Worm (Caenorhabditis elegans) whole organism, young adult: Measurements from ENCODE around the gene F43D2.7.

Source experiments
- F49E8.2 ChIP-seq: sonication (generic microtip); optimal IDR thresholded peaks from 3 replicates; lab custom pipeline; 2017; ENCODE audit warnings: missing genetic modification characterization, mild to moderate bottlenecking, missing compliant biosample characterization, antibody characterized with exemption, moderate library complexity; ENCODE audit not compliant: insufficient read depth
- ama-1 ChIP-seq, 3 experiments: fragments of 150-350 bp in 1 of 3; sonication (generic microtip) in 2 of 3; optimal IDR thresholded peaks; 2 replicates each; lab custom pipeline; 2014 to 2018; ENCODE audit warnings: missing biosample characterization in 2 of 3, missing genetic modification characterization in 2 of 3, missing genetic modification reagents in 2 of 3
- ets-4 ChIP-seq: fragments of 200-800 bp; sonication (Bioruptor generic); optimal IDR thresholded peaks from 2 replicates; lab custom pipeline; 2018; ENCODE audit warnings: mild to moderate bottlenecking, missing genetic modification characterization, missing compliant biosample characterization
- lin-35 ChIP-seq, 3 experiments: fragments of 150-350 bp in 2 of 3; sonication (generic microtip) in 1 of 3; optimal IDR thresholded peaks; 2 replicates each; lab custom pipeline; 2014 to 2018; ENCODE audit warnings: missing biosample characterization in 3 of 3, missing genetic modification characterization in 3 of 3, missing genetic modification reagents in 3 of 3
- madf-10 ChIP-seq: sonication (generic microtip); optimal IDR thresholded peaks from 2 replicates; lab custom pipeline; 2016; ENCODE audit warnings: mild to moderate bottlenecking, missing genetic modification characterization, missing compliant biosample characterization
- madf-3 ChIP-seq: fragments of 200-800 bp; sonication (Bioruptor generic); IDR thresholded peaks from 2 replicates; pipeline ENCODE4 v1.3.6; 2022; ENCODE audit warnings: missing genetic modification reagents, missing genetic modification characterization, missing compliant biosample characterization
- nfya-1 ChIP-seq: sonication (generic microtip); optimal IDR thresholded peaks from 2 replicates; lab custom pipeline; 2017; ENCODE audit warnings: antibody characterized with exemption, missing compliant biosample characterization, missing genetic modification characterization, borderline replicate concordance; ENCODE audit not compliant: insufficient read depth
- nhr-27 ChIP-seq: fragments of 200-800 bp; sonication (Bioruptor generic); optimal IDR thresholded peaks from 2 replicates; lab custom pipeline; 2018; ENCODE audit warnings: mild to moderate bottlenecking, missing genetic modification characterization, moderate library complexity, missing compliant biosample characterization
- sea-2 ChIP-seq: fragments of 200-800 bp; sonication (Bioruptor generic); IDR thresholded peaks from 2 replicates; pipeline ENCODE4 v1.3.6; 2022; ENCODE audit warnings: missing genetic modification characterization, missing compliant biosample characterization
- snpc-4 ChIP-seq, 5 experiments: fragments of 150-350 bp in 1 of 5; sonication (generic microtip) in 4 of 5; optimal IDR thresholded peaks; 2 replicates each; lab custom pipeline; 2014 to 2018; ENCODE audit warnings: missing genetic modification characterization in 5 of 5, missing biosample characterization in 3 of 5, antibody characterized with exemption in 2 of 5, mild to moderate bottlenecking in 2 of 5, missing compliant biosample characterization in 2 of 5, missing genotype in 2 of 5, moderate library complexity in 2 of 5, missing genetic modification reagents in 1 of 5
- tlf-1 ChIP-seq: fragments of 200-800 bp; sonication (Bioruptor generic); optimal IDR thresholded peaks from 2 replicates; lab custom pipeline; 2018; ENCODE audit warnings: mild to moderate bottlenecking, missing genetic modification characterization, missing compliant biosample characterization
- ztf-28 ChIP-seq: fragments of 200-800 bp; sonication (Bioruptor generic); IDR thresholded peaks from 2 replicates; pipeline ENCODE4 v1.3.6; 2022; ENCODE audit warnings: missing genetic modification reagents, missing genetic modification characterization, missing compliant biosample characterization

- TF ChIP-seq nhr-27 (tag; lab: Kevin White, UChicago) (no peak), tlf-1 (no peak), lin-35 (GFP tag; optimal IDR thresholded peaks at IDR 0.05; lab: Kevin White, UChicago) (no peak), ets-4 (GFP tag; lab: Kevin White, UChicago) (no peak), F49E8.2 (no peak), nfya-1 (tag; lab: Kevin White, UChicago) (no peak), snpc-4 (GFP tag; optimal IDR thresholded peaks at IDR 0.05; lab: Kevin White, UChicago) (no peak), snpc-4 (tag; optimal IDR thresholded peaks at IDR 0.05; lab: Kevin White, UChicago) (no peak), ztf-28 (GFP tag; lab: Robert Waterston, UW) (no peak), ama-1 (optimal IDR thresholded peaks at IDR 0.05; lab: Kevin White, UChicago) (no peak), ama-1 (GFP tag; optimal IDR thresholded peaks at IDR 0.05; lab: Kevin White, UChicago) (no peak), madf-3 (GFP tag; lab: Robert Waterston, UW) (no peak), madf-10 (tag; lab: Kevin White, UChicago) (no peak), sea-2 (GFP tag; lab: Robert Waterston, UW) (no peak)
Observed at ce11 chrV:14631588-14631987, 8.4 kb downstream of the F43D2.7 start, which contains the start of gene F43D2.3.
